Fruit fly (Drosophila melanogaster): ENCODE measurements around the gene ksh.

ksh gene

dm6 chrX:19496808-19497259, 2.0 kb upstream of the ksh start (continued):
- TF ChIP-seq CG12659 (GFP tag; optimal IDR thresholded peaks at IDR 0.05) (peak; percentile 60), crc (GFP tag; optimal IDR thresholded peaks at IDR 0.05) (no peak), pzg (GFP tag; optimal IDR thresholded peaks at IDR 0.05) (peak; percentile 80), MESR4 (GFP tag; optimal IDR thresholded peaks at IDR 0.05) (peak; percentile 13), Aef1 (GFP tag; IDR thresholded peaks at IDR 0.05) (peak; percentile 82), Doc3 (GFP tag; IDR thresholded peaks at IDR 0.05; ENCODE audit: partially characterized antibody) (peak; percentile 62; the same call in 2 of the 3 replicates), CG17829 (tag; optimal IDR thresholded peaks at IDR 0.05) (peak; percentile 15)

DNA sequence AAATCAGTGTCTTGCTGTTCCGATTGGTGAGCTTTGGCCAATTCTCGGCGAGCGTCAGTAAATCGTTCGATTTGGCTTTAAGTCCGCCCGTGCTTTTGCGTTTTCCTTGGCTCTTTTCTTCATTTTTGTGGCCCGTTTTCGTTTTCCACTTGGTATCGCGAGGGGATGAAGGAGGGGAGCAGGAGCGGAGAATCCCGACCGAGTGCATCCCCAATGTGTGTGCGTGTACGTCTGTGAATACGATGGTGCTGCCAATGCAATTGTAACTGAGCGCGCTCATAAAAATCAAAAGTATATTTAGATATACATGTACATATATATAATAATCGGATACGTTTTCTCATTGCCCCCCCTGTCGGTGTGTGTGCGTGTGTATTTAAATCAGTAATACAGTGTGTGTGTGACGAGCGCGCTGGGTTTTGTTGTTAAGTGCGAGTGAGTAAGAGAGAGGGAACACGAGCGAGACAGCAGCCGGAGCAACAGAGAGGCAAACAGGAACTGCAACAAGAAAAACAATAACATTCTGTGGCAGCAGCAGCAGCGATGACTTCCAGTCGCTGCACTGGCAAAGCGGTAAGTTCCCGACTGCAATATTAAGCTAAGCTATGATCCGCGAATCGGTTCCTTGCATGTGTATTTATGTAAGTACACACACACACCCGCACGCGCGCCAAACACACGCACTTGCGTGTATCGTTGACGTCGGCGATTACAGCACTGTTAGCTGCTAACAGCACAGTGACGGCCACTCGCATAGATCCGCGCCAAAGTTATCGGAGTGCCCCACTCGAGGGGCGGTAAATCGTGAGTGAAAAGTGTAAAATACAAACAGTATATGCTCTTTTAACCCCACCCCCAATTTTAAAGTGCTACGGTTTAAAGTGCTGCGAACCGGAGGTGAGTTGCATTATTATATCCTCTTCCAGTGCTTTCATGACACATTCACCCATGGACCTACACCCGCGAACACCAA, 1.1 kb upstream of the ksh start:
- peak; percentile 63; the same call in 1 of the 2 replicates for TF ChIP-seq ranshi (GFP tag; IDR thresholded peaks at IDR 0.05)
- TF ChIP-seq sug (tag; optimal IDR thresholded peaks at IDR 0.05): peak; percentile 81
- peak; percentile 24 for TF ChIP-seq MTF-1 (GFP tag; optimal IDR thresholded peaks at IDR 0.05; ENCODE audit: borderline replicate concordance)
- TF ChIP-seq cg (GFP tag; optimal IDR thresholded peaks at IDR 0.05): peak; percentile 94
- TF ChIP-seq tin (GFP tag; optimal IDR thresholded peaks at IDR 0.05): peak; percentile 40
- TF ChIP-seq eve (GFP tag; optimal IDR thresholded peaks at IDR 0.05): no peak
- no peak for TF ChIP-seq Neu2 (GFP tag; optimal IDR thresholded peaks at IDR 0.05; ENCODE audit: borderline replicate concordance)
- no peak for TF ChIP-seq Deaf1 (tag; optimal IDR thresholded peaks at IDR 0.05)
- TF ChIP-seq Med (GFP tag): peak; percentile 92
- no peak for TF ChIP-seq CG18476 (GFP tag; optimal IDR thresholded peaks at IDR 0.05)
- peak; percentile 33 for TF ChIP-seq Dad (GFP tag; optimal IDR thresholded peaks at IDR 0.05)
- peak; percentile 49 for TF ChIP-seq CG6813 (GFP tag; optimal IDR thresholded peaks at IDR 0.05)
- TF ChIP-seq Fer2 (tag; optimal IDR thresholded peaks at IDR 0.05): peak; percentile 28
- peak; percentile 35 for TF ChIP-seq slp2 (GFP tag; optimal IDR thresholded peaks at IDR 0.05)
- peak; percentile 72 for TF ChIP-seq CG11504 (tag; optimal IDR thresholded peaks at IDR 0.05)
- no peak for TF ChIP-seq hkb (optimal IDR thresholded peaks at IDR 0.05)
- TF ChIP-seq hkb (GFP tag; IDR thresholded peaks at IDR 0.05): peak; percentile 60; the same call in 1 of the 2 replicates
- peak; percentile 1 to 48 for TF ChIP-seq bsh (GFP tag; optimal IDR thresholded peaks at IDR 0.05)
- peak; percentile 46 to 47 for TF ChIP-seq dpn (GFP tag; optimal IDR thresholded peaks at IDR 0.05)
- no peak for TF ChIP-seq insv (GFP tag; optimal IDR thresholded peaks at IDR 0.05)
- peak; percentile 59 for TF ChIP-seq CG9727 (GFP tag; optimal IDR thresholded peaks at IDR 0.05)
- TF ChIP-seq CG10462 (GFP tag; optimal IDR thresholded peaks at IDR 0.05): no peak
- TF ChIP-seq CG12219 (GFP tag; optimal IDR thresholded peaks at IDR 0.05): peak; percentile 67
- TF ChIP-seq trem (tag; optimal IDR thresholded peaks at IDR 0.05): no peak
- TF ChIP-seq CG7372 (GFP tag; IDR thresholded peaks at IDR 0.05): 0 out of 2 replicates have a peak, but pooled peaks have one; percentile 20
- peak; percentile 67 for TF ChIP-seq pum (GFP tag; optimal IDR thresholded peaks at IDR 0.05)
- TF ChIP-seq CG11085 (GFP tag; IDR thresholded peaks at IDR 0.05): 0 out of 2 replicates have a peak, but pooled peaks have one; percentile 28
- peak; percentile 34 for TF ChIP-seq disco-r (GFP tag; optimal IDR thresholded peaks at IDR 0.05)
- TF ChIP-seq Nf-YC (tag; optimal IDR thresholded peaks at IDR 0.05): peak; percentile 57
- TF ChIP-seq gce (GFP tag; IDR thresholded peaks at IDR 0.05): peak; percentile 70; the same call in 1 of the 3 replicates
- TF ChIP-seq Eip74EF (GFP tag; optimal IDR thresholded peaks at IDR 0.05): peak in 1 of 2 experiments; percentile 59
- TF ChIP-seq Atf6 (GFP tag; IDR thresholded peaks at IDR 0.05): peak; percentile 71
- TF ChIP-seq CG3281 (GFP tag; optimal IDR thresholded peaks at IDR 0.05): peak; percentile 81
- TF ChIP-seq Doc2 (GFP tag; IDR thresholded peaks at IDR 0.05): no peak
- peak; percentile 46 for TF ChIP-seq CG10979 (tag; optimal IDR thresholded peaks at IDR 0.05)
- TF ChIP-seq CG12659 (GFP tag; optimal IDR thresholded peaks at IDR 0.05): peak; percentile 45
- TF ChIP-seq CG2120 (GFP tag; optimal IDR thresholded peaks at IDR 0.05): peak; percentile 78
- TF ChIP-seq ci (GFP tag; IDR thresholded peaks at IDR 0.05): peak; percentile 65; the same call in 2 of the 3 replicates
- TF ChIP-seq vfl (GFP tag; optimal IDR thresholded peaks at IDR 0.05): peak; percentile 20
- no peak for TF ChIP-seq Six4 (GFP tag; optimal IDR thresholded peaks at IDR 0.05)
